Worm (Caenorhabditis elegans): Measurements from ENCODE around the gene sqt-1.

ce11 chrII:11376026-11376425 lies 38.4 kb upstream of the sqt-1 start:
- TF ChIP-seq rcor-1 (GFP tag; IDR thresholded peaks at IDR 0.05) (no peak), mel-28 (tag; optimal IDR thresholded peaks at IDR 0.05; ENCODE audit: borderline replicate concordance) (no peak), aptf-2 (GFP tag; conservative IDR thresholded peaks at IDR 0.05) (no peak), F57A8.1 (GFP tag; optimal IDR thresholded peaks at IDR 0.05) (no peak), ama-1 (optimal IDR thresholded peaks at IDR 0.05) (no peak), ama-1 (GFP tag; optimal IDR thresholded peaks at IDR 0.05) (no peak), B0261.1 (tag; optimal IDR thresholded peaks at IDR 0.05) (no peak), madf-3 (GFP tag; IDR thresholded peaks at IDR 0.05) (no peak), ceh-100 (GFP tag; IDR thresholded peaks at IDR 0.05) (no peak), snpc-4 (GFP tag; optimal IDR thresholded peaks at IDR 0.05) (no peak), snpc-4 (tag; optimal IDR thresholded peaks at IDR 0.05) (no peak), lir-1 (GFP tag; conservative IDR thresholded peaks at IDR 0.05) (no peak)

All from whole organism, young adult.